Worm (Caenorhabditis elegans): ENCODE measurements around the gene cest-16.

ce11 chrX:6337338-6337737 is 37.6 kb downstream of the cest-16 start:
- TF ChIP-seq ama-1 (optimal IDR thresholded peaks at IDR 0.05) (no peak), lin-39 (tag; optimal IDR thresholded peaks at IDR 0.05) (no peak), fos-1 (tag; optimal IDR thresholded peaks at IDR 0.05) (no peak), unc-130 (GFP tag; optimal IDR thresholded peaks at IDR 0.05) (no peak), aha-1 (tag) (no peak), egl-27 (tag; optimal IDR thresholded peaks at IDR 0.05) (no peak), nhr-76 (tag; optimal IDR thresholded peaks at IDR 0.05) (no peak), nhr-25 (tag; optimal IDR thresholded peaks at IDR 0.05; ENCODE audit: borderline replicate concordance, insufficient read depth) (no peak), lin-15B (tag; optimal IDR thresholded peaks at IDR 0.05) (no peak), ZK546.5 (tag; optimal IDR thresholded peaks at IDR 0.05) (no peak), madf-5 (GFP tag; IDR thresholded peaks at IDR 0.05) (no peak), nhr-237 (tag; optimal IDR thresholded peaks at IDR 0.05) (no peak), pha-4 (GFP tag; IDR thresholded peaks at IDR 0.05) (no peak), pha-4 (tag; optimal IDR thresholded peaks at IDR 0.05) (no peak)
